Fruit fly (Drosophila melanogaster) whole organism: ENCODE measurements around the gene CG33667.
"Not testable (repeated sequence)": the region's sequence is repeated elsewhere in the genome, so short reads cannot be mapped to it uniquely, and the experiment has no call there.

Experiments
- CG8478 ChIP-seq: fragments of >200 bp; optimal IDR thresholded peaks from 2 replicates; lab custom pipeline; 2018; ENCODE audit warnings: inconsistent platforms
- Dll ChIP-seq: fragments of >200 bp; optimal IDR thresholded peaks from 2 replicates; lab custom pipeline; 2017
- pan ChIP-seq: fragments of >200 bp; optimal IDR thresholded peaks from 2 replicates; lab custom pipeline; 2017
- psq ChIP-seq: fragments of >200 bp; optimal IDR thresholded peaks from 2 replicates; lab custom pipeline; 2017
- usp ChIP-seq: fragments of >200 bp; optimal IDR thresholded peaks from 2 replicates; lab custom pipeline; 2017; ENCODE audit warnings: missing biosample characterization, missing genetic modification characterization, mixed read lengths

- TF ChIP-seq Dll; pan (lab: Kevin White, UChicago); CG8478 (lab: Kevin White, UChicago); psq; usp (GFP tag; lab: Kevin White, UChicago): not testable (repeated sequence)
Measured at dm6 chrX:6476867-6477266, 4.7 kb upstream of the CG33667 start, which contains the start of gene CG33666.
